Worm (Caenorhabditis elegans) whole organism, L4/young adult: Measurements from ENCODE around the gene fkh-7.

ENCODE experiments used
- W03F9.2 ChIP-seq: fragments of 150-350 bp; optimal IDR thresholded peaks from 2 replicates; lab custom pipeline; 2014; ENCODE audit warnings: missing biosample characterization, missing genetic modification characterization
- dao-5 ChIP-seq: sonication (generic microtip); optimal IDR thresholded peaks from 2 replicates; lab custom pipeline; 2016; ENCODE audit warnings: missing genotype, missing genetic modification characterization, moderate library complexity, missing compliant biosample characterization

DNA sequence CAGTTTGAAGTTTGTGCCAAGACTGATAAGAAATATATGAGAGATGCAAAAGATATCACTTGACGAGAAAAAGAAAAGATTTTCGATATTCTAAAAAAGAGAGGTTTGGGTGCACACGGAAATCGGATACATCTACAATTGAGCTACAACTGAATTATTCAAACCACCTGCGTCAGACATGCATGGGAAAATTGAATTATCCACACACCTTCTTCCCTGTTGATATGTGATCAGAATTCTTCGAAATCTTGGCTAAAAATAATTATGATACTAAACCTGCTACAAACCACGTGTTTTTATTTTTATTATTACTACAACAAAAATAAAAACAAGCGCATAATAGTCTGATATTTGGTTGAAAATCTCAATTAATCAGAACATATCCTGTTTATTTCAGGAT, 73.7 kb downstream of the fkh-7 start:
- no peak for TF ChIP-seq dao-5
- TF ChIP-seq W03F9.2 = no peak
